Comparison of ENCODE assay signal across 6 fruit fly cellular contexts in genomic region chr3R:26007964-26008868, dm6.
TF ChIP-seq lines count a peak whose summit lies in the region.

No protein-coding gene starts in this region.

- TF ChIP-seq CTCF in whole organism, embryonic (GFP tag; optimal IDR thresholded peaks at IDR 0.05; lab: Kevin White, UChicago) = no peak

TF ChIP-seq in whole organism, 6 proteins besides CTCF, POLR2A, EP300 and RAD21:
- TF ChIP-seq psq (optimal IDR thresholded peaks at IDR 0.05; lab: Kevin White, UChicago) (no peak), Dll (optimal IDR thresholded peaks at IDR 0.05; lab: Kevin White, UChicago) (peak; percentile 83), CG8478 (optimal IDR thresholded peaks at IDR 0.05; lab: Kevin White, UChicago) (no peak), pan (optimal IDR thresholded peaks at IDR 0.05; lab: Kevin White, UChicago) (no peak), EcR (GFP tag; optimal IDR thresholded peaks at IDR 0.05; lab: Kevin White, UChicago) (peak; percentile 20 to 71), usp (GFP tag; optimal IDR thresholded peaks at IDR 0.05; lab: Kevin White, UChicago) (no peak)

TF ChIP-seq in whole organism, adult, 20 proteins besides CTCF, POLR2A, EP300 and RAD21:
- TF ChIP-seq Mnt (GFP tag; optimal IDR thresholded peaks at IDR 0.05; lab: Kevin White, UChicago) = no peak
- peak; percentile 82 for TF ChIP-seq pad (GFP tag; optimal IDR thresholded peaks at IDR 0.05; lab: Kevin White, UChicago)
- no peak for TF ChIP-seq CG14711 (tag; optimal IDR thresholded peaks at IDR 0.05; lab: Kevin White, UChicago)
- TF ChIP-seq ovo (GFP tag; optimal IDR thresholded peaks at IDR 0.05; lab: Kevin White, UChicago) = peak; percentile 3
- no peak for TF ChIP-seq bab1 (GFP tag; optimal IDR thresholded peaks at IDR 0.05; lab: Kevin White, UChicago)
- TF ChIP-seq tj (GFP tag; optimal IDR thresholded peaks at IDR 0.05; lab: Kevin White, UChicago) = peak; percentile 100
- peak; percentile 21 for TF ChIP-seq cic (GFP tag; optimal IDR thresholded peaks at IDR 0.05; lab: Kevin White, UChicago)
- TF ChIP-seq CG12768 (GFP tag; optimal IDR thresholded peaks at IDR 0.05; lab: Kevin White, UChicago) = peak; percentile 76

TF ChIP-seq in whole organism, embryonic, 481 proteins besides CTCF, POLR2A, EP300 and RAD21 (continues in another document):
- TF ChIP-seq CG10543 (GFP tag; optimal IDR thresholded peaks at IDR 0.05; lab: Kevin White, UChicago) = peak; percentile 91
- peak; percentile 33; the same call in 1 of the 2 replicates for TF ChIP-seq CG32532 (GFP tag; IDR thresholded peaks at IDR 0.05; lab: Robert Waterston, UW)
- no peak for TF ChIP-seq corto (GFP tag; optimal IDR thresholded peaks at IDR 0.05; lab: Kevin White, UChicago)
- TF ChIP-seq vvl (GFP tag; IDR thresholded peaks at IDR 0.05; lab: Robert Waterston, UW) = peak; percentile 69
- TF ChIP-seq Opbp (GFP tag; IDR thresholded peaks at IDR 0.05; lab: Robert Waterston, UW; ENCODE audit: partially characterized antibody) = 0 out of 3 replicates have a peak, but pooled peaks have one; percentile 17
- peak; percentile 41 for TF ChIP-seq Adf1 (GFP tag; IDR thresholded peaks at IDR 0.05; lab: Robert Waterston, UW)
- TF ChIP-seq CG9932 (GFP tag; IDR thresholded peaks at IDR 0.05; lab: Robert Waterston, UW) = peak; percentile 18
- TF ChIP-seq gce (GFP tag; IDR thresholded peaks at IDR 0.05; lab: Robert Waterston, UW) = 0 out of 3 replicates have a peak, but pooled peaks have one; percentile 18
- no peak for TF ChIP-seq luna (GFP tag; optimal IDR thresholded peaks at IDR 0.05; lab: Kevin White, UChicago)
- TF ChIP-seq bbx (GFP tag; IDR thresholded peaks at IDR 0.05; lab: Robert Waterston, UW; ENCODE audit: partially characterized antibody) = no peak
- no peak for TF ChIP-seq Ada2b (GFP tag; IDR thresholded peaks at IDR 0.05; lab: Robert Waterston, UW)
- no peak for TF ChIP-seq CG8290 (GFP tag; optimal IDR thresholded peaks at IDR 0.05; lab: Kevin White, UChicago)
- peak in 1 of 2 experiments; percentile 38 for TF ChIP-seq CG8290 (tag; optimal IDR thresholded peaks at IDR 0.05; lab: Kevin White, UChicago)
- TF ChIP-seq Dll (GFP tag; IDR thresholded peaks at IDR 0.05; lab: Robert Waterston, UW; ENCODE audit: partially characterized antibody) = peak; percentile 27; the same call in 1 of the 4 replicates
- peak; percentile 17; the same call in 1 of the 3 replicates for TF ChIP-seq CG2199 (GFP tag; IDR thresholded peaks at IDR 0.05; lab: Robert Waterston, UW)
- TF ChIP-seq CG14014 (GFP tag; IDR thresholded peaks at IDR 0.05; lab: Robert Waterston, UW) = no peak
- no peak for TF ChIP-seq gem (tag; optimal IDR thresholded peaks at IDR 0.05; lab: Kevin White, UChicago)
- TF ChIP-seq CG13624 (GFP tag; optimal IDR thresholded peaks at IDR 0.05; lab: Kevin White, UChicago) = peak; percentile 16

TF ChIP-seq in whole organism, prepupa, 60 proteins besides CTCF, POLR2A, EP300 and RAD21 (continues in another document):
- peak; percentile 91 for TF ChIP-seq Met (GFP tag; optimal IDR thresholded peaks at IDR 0.05; lab: Kevin White, UChicago)
- peak; percentile 55 for TF ChIP-seq CG8632 (GFP tag; optimal IDR thresholded peaks at IDR 0.05; lab: Kevin White, UChicago)
- TF ChIP-seq CG32006 (GFP tag; optimal IDR thresholded peaks at IDR 0.05; lab: Kevin White, UChicago) = peak; percentile 43
- TF ChIP-seq OdsH (GFP tag; optimal IDR thresholded peaks at IDR 0.05; lab: Kevin White, UChicago) = no peak
- TF ChIP-seq Sox14 (GFP tag; optimal IDR thresholded peaks at IDR 0.05; lab: Kevin White, UChicago) = peak; percentile 19
- no peak for TF ChIP-seq CG11902 (GFP tag; optimal IDR thresholded peaks at IDR 0.05; lab: Kevin White, UChicago)
- TF ChIP-seq CG7368 (GFP tag; optimal IDR thresholded peaks at IDR 0.05; lab: Kevin White, UChicago) = no peak
- no peak for TF ChIP-seq Eip93F (GFP tag; optimal IDR thresholded peaks at IDR 0.05; lab: Kevin White, UChicago)
- peak; percentile 80 for TF ChIP-seq eg (GFP tag; IDR thresholded peaks at IDR 0.05; lab: Robert Waterston, UW)
- TF ChIP-seq cyc (GFP tag; optimal IDR thresholded peaks at IDR 0.05; lab: Kevin White, UChicago) = peak; percentile 39
- peak; percentile 29 for TF ChIP-seq CG6792 (GFP tag; optimal IDR thresholded peaks at IDR 0.05; lab: Kevin White, UChicago)
- peak; percentile 64 for TF ChIP-seq CG15336 (GFP tag; IDR thresholded peaks at IDR 0.05; lab: Robert Waterston, UW)
- TF ChIP-seq CG3032 (tag; optimal IDR thresholded peaks at IDR 0.05; lab: Kevin White, UChicago) = peak; percentile 14
- TF ChIP-seq Lpt (GFP tag; optimal IDR thresholded peaks at IDR 0.05; lab: Kevin White, UChicago) = peak; percentile 50
- TF ChIP-seq Sox102F (GFP tag; optimal IDR thresholded peaks at IDR 0.05; lab: Kevin White, UChicago) = peak; percentile 58
- peak; percentile 89 for TF ChIP-seq CG6854 (GFP tag; optimal IDR thresholded peaks at IDR 0.05; lab: Kevin White, UChicago)
- no peak for TF ChIP-seq lz (GFP tag; optimal IDR thresholded peaks at IDR 0.05; lab: Kevin White, UChicago)
- peak; percentile 39 for TF ChIP-seq fd59A (GFP tag; optimal IDR thresholded peaks at IDR 0.05; lab: Kevin White, UChicago)
- TF ChIP-seq Blimp-1 (GFP tag; optimal IDR thresholded peaks at IDR 0.05; lab: Kevin White, UChicago) = peak; percentile 1
- no peak for TF ChIP-seq Hr38 (GFP tag; optimal IDR thresholded peaks at IDR 0.05; lab: Kevin White, UChicago)
- TF ChIP-seq Smox (GFP tag; optimal IDR thresholded peaks at IDR 0.05; lab: Kevin White, UChicago) = peak; percentile 43

TF ChIP-seq in whole organism, pupa, 21 proteins besides CTCF, POLR2A, EP300 and RAD21:
- TF ChIP-seq D1 (tag; optimal IDR thresholded peaks at IDR 0.05; lab: Kevin White, UChicago) = no peak
- peak; percentile 75 for TF ChIP-seq CG12605 (GFP tag; IDR thresholded peaks at IDR 0.05; lab: Robert Waterston, UW)
- TF ChIP-seq CG4496 (GFP tag; IDR thresholded peaks at IDR 0.05; lab: Robert Waterston, UW) = peak; percentile 86
- peak; percentile 66 for TF ChIP-seq CG34367 (tag; optimal IDR thresholded peaks at IDR 0.05; lab: Kevin White, UChicago)
- TF ChIP-seq CG9948 (tag; optimal IDR thresholded peaks at IDR 0.05; lab: Kevin White, UChicago) = peak; percentile 31
- TF ChIP-seq rn (GFP tag; IDR thresholded peaks at IDR 0.05; lab: Robert Waterston, UW) = peak; percentile 52
- TF ChIP-seq CG8301 (tag; optimal IDR thresholded peaks at IDR 0.05; lab: Kevin White, UChicago) = peak; percentile 10
- peak; percentile 65 for TF ChIP-seq CG17806 (tag; optimal IDR thresholded peaks at IDR 0.05; lab: Kevin White, UChicago)
- TF ChIP-seq Pif1B (GFP tag; optimal IDR thresholded peaks at IDR 0.05; lab: Kevin White, UChicago) = peak; percentile 52
- peak; percentile 76 for TF ChIP-seq Ets98B (GFP tag; IDR thresholded peaks at IDR 0.05; lab: Robert Waterston, UW)
- peak; percentile 74 for TF ChIP-seq CG15710 (tag; optimal IDR thresholded peaks at IDR 0.05; lab: Kevin White, UChicago)
- peak; percentile 93 for TF ChIP-seq EcR (GFP tag; optimal IDR thresholded peaks at IDR 0.05; lab: Kevin White, UChicago)
- peak; percentile 49; the same call in 1 of the 2 replicates for TF ChIP-seq CG32121 (GFP tag; IDR thresholded peaks at IDR 0.05; lab: Robert Waterston, UW)
- TF ChIP-seq CG14655 (GFP tag; optimal IDR thresholded peaks at IDR 0.05; lab: Kevin White, UChicago) = peak; percentile 19
- peak; percentile 92 for TF ChIP-seq gl (tag; optimal IDR thresholded peaks at IDR 0.05; lab: Kevin White, UChicago)
- no peak for TF ChIP-seq CG10348 (GFP tag; IDR thresholded peaks at IDR 0.05; lab: Robert Waterston, UW)
- TF ChIP-seq Snoo (tag; optimal IDR thresholded peaks at IDR 0.05; lab: Kevin White, UChicago) = peak; percentile 61
- peak; percentile 73 for TF ChIP-seq fd96Ca (GFP tag; IDR thresholded peaks at IDR 0.05; lab: Robert Waterston, UW)
- peak; percentile 69 for TF ChIP-seq CG8159 (tag; optimal IDR thresholded peaks at IDR 0.05; lab: Kevin White, UChicago)
- TF ChIP-seq Pif1A (GFP tag; optimal IDR thresholded peaks at IDR 0.05; lab: Kevin White, UChicago) = peak; percentile 59
- peak; percentile 91 for TF ChIP-seq CG13204 (GFP tag; optimal IDR thresholded peaks at IDR 0.05; lab: Kevin White, UChicago)

TF ChIP-seq in whole organism, wandering third instar larva, 38 proteins besides CTCF, POLR2A, EP300 and RAD21 (continues in another document):
- no peak for TF ChIP-seq dmrt93B (GFP tag; optimal IDR thresholded peaks at IDR 0.05; lab: Kevin White, UChicago)
- TF ChIP-seq woc (GFP tag; optimal IDR thresholded peaks at IDR 0.05; lab: Kevin White, UChicago) = peak; percentile 42
- TF ChIP-seq Jra (GFP tag; optimal IDR thresholded peaks at IDR 0.05; lab: Kevin White, UChicago) = no peak
- no peak for TF ChIP-seq psq (GFP tag; optimal IDR thresholded peaks at IDR 0.05; lab: Kevin White, UChicago)
- peak; percentile 14 for TF ChIP-seq Rel (GFP tag; optimal IDR thresholded peaks at IDR 0.05; lab: Kevin White, UChicago)
- TF ChIP-seq Rel (tag; optimal IDR thresholded peaks at IDR 0.05; lab: Kevin White, UChicago) = peak; percentile 87
- TF ChIP-seq GATAd (GFP tag; optimal IDR thresholded peaks at IDR 0.05; lab: Kevin White, UChicago) = no peak
- TF ChIP-seq Hr78 (GFP tag; optimal IDR thresholded peaks at IDR 0.05; lab: Kevin White, UChicago) = no peak
- TF ChIP-seq jim (GFP tag; optimal IDR thresholded peaks at IDR 0.05; lab: Kevin White, UChicago) = peak; percentile 48
- no peak for TF ChIP-seq Myc (optimal IDR thresholded peaks at IDR 0.05; lab: Kevin White, UChicago)
- TF ChIP-seq Abd-B (GFP tag; optimal IDR thresholded peaks at IDR 0.05; lab: Kevin White, UChicago) = no peak
- no peak for TF ChIP-seq Dif (GFP tag; optimal IDR thresholded peaks at IDR 0.05; lab: Kevin White, UChicago; ENCODE audit: partially characterized antibody)
- peak; percentile 87 for TF ChIP-seq h (GFP tag; optimal IDR thresholded peaks at IDR 0.05; lab: Kevin White, UChicago)
- TF ChIP-seq Mio (GFP tag; optimal IDR thresholded peaks at IDR 0.05; lab: Kevin White, UChicago) = no peak
- TF ChIP-seq CG9705 (GFP tag; optimal IDR thresholded peaks at IDR 0.05; lab: Kevin White, UChicago) = peak; percentile 2
- no peak for TF ChIP-seq OdsH (GFP tag; optimal IDR thresholded peaks at IDR 0.05; lab: Kevin White, UChicago)
- TF ChIP-seq br (GFP tag; optimal IDR thresholded peaks at IDR 0.05; lab: Kevin White, UChicago) = peak; percentile 54
- no peak for TF ChIP-seq Hnf4 (GFP tag; optimal IDR thresholded peaks at IDR 0.05; lab: Kevin White, UChicago)
- TF ChIP-seq dl (GFP tag; optimal IDR thresholded peaks at IDR 0.05; lab: Kevin White, UChicago; ENCODE audit: insufficient read depth in 1 of 2, partially characterized antibody in 2 of 2) = peak; percentile 34 to 51
- peak; percentile 18 for TF ChIP-seq fru (GFP tag; optimal IDR thresholded peaks at IDR 0.05; lab: Kevin White, UChicago)
- TF ChIP-seq foxo (GFP tag; optimal IDR thresholded peaks at IDR 0.05; lab: Kevin White, UChicago) = no peak
- no peak for TF ChIP-seq tai (GFP tag; optimal IDR thresholded peaks at IDR 0.05; lab: Kevin White, UChicago)
- TF ChIP-seq sv (GFP tag; optimal IDR thresholded peaks at IDR 0.05; lab: Kevin White, UChicago) = no peak
- TF ChIP-seq Sp1 (GFP tag; optimal IDR thresholded peaks at IDR 0.05; lab: Kevin White, UChicago) = peak; percentile 70
- TF ChIP-seq ey (GFP tag; optimal IDR thresholded peaks at IDR 0.05; lab: Kevin White, UChicago) = peak; percentile 20
